Fruit fly (Drosophila melanogaster) whole organism, embryonic: ENCODE results near the gene mus101.

Source experiments
- Adf1 ChIP-seq: fragments of 200-800 bp; sonication (Bioruptor generic); IDR thresholded peaks from 2 replicates; pipeline ENCODE4 v1.3.6; 2022; ENCODE audit warnings: missing biosample characterization, missing genetic modification characterization
- Bdp1 ChIP-seq: fragments of 200-800 bp; sonication (Bioruptor generic); optimal IDR thresholded peaks from 3 replicates; lab custom pipeline; 2016; ENCODE audit warnings: missing biosample characterization, missing genetic modification characterization
- Bgb ChIP-seq: fragments of 200-800 bp; sonication (Bioruptor generic); IDR thresholded peaks from 2 replicates; pipeline ENCODE4 v1.3.6; 2022; ENCODE audit warnings: missing biosample characterization, missing genetic modification characterization; ENCODE audit not compliant: partially characterized antibody
- Bteb2 ChIP-seq: fragments of 200-800 bp; sonication (Bioruptor generic); optimal IDR thresholded peaks from 2 replicates; lab custom pipeline; 2016; ENCODE audit warnings: missing biosample characterization, missing genetic modification characterization
- CG10979 ChIP-seq: fragments of 200-800 bp; sonication (Bioruptor generic); optimal IDR thresholded peaks from 2 replicates; lab custom pipeline; 2018; ENCODE audit warnings: missing biosample characterization, mild to moderate bottlenecking, missing genetic modification characterization, moderate library complexity
- CG11723 ChIP-seq: fragments of 200-800 bp; sonication (Bioruptor generic); optimal IDR thresholded peaks from 2 replicates; lab custom pipeline; 2017; ENCODE audit warnings: missing biosample characterization, mild to moderate bottlenecking, missing genetic modification characterization
- CG12299 ChIP-seq: fragments of 200-800 bp; sonication (Bioruptor generic); optimal IDR thresholded peaks from 2 replicates; lab custom pipeline; 2018; ENCODE audit warnings: missing biosample characterization, mild to moderate bottlenecking, missing genetic modification characterization
- CG1233 ChIP-seq: fragments of 200-800 bp; sonication (Bioruptor generic); optimal IDR thresholded peaks from 4 replicates; lab custom pipeline; 2018; ENCODE audit warnings: missing biosample characterization, mild to moderate bottlenecking, missing genetic modification characterization
- CG13894 ChIP-seq: fragments of 200-800 bp; sonication (Bioruptor generic); optimal IDR thresholded peaks from 3 replicates; lab custom pipeline; 2018; ENCODE audit warnings: missing biosample characterization, mild to moderate bottlenecking, missing genetic modification characterization, moderate library complexity
- CG15514 ChIP-seq: fragments of 200-800 bp; sonication (Bioruptor generic); optimal IDR thresholded peaks from 3 replicates; lab custom pipeline; 2017; ENCODE audit warnings: missing biosample characterization, missing genetic modification characterization, mild to moderate bottlenecking, moderate library complexity, missing genetic modification reagents
- CG2875 ChIP-seq: fragments of 200-800 bp; sonication (Bioruptor generic); optimal IDR thresholded peaks from 2 replicates; lab custom pipeline; 2017; ENCODE audit warnings: missing biosample characterization, mild to moderate bottlenecking, missing genetic modification characterization, missing genetic modification reagents
- CG30403 ChIP-seq: fragments of 200-800 bp; sonication (Bioruptor generic); optimal IDR thresholded peaks from 3 replicates; lab custom pipeline; 2016; ENCODE audit warnings: missing biosample characterization, missing genetic modification characterization
- CG31365 ChIP-seq: fragments of 200-800 bp; sonication (Bioruptor generic); optimal IDR thresholded peaks from 2 replicates; lab custom pipeline; 2018; ENCODE audit warnings: missing biosample characterization, mild to moderate bottlenecking, missing genetic modification characterization
- CG4424 ChIP-seq: fragments of 200-800 bp; sonication (Bioruptor generic); optimal IDR thresholded peaks from 3 replicates; lab custom pipeline; 2016; ENCODE audit warnings: missing biosample characterization, missing genetic modification characterization
- CG4707 ChIP-seq: fragments of 200-800 bp; sonication (Bioruptor generic); optimal IDR thresholded peaks from 2 replicates; lab custom pipeline; 2018; ENCODE audit warnings: missing biosample characterization, mild to moderate bottlenecking, missing genetic modification characterization, moderate library complexity
- CG4730 ChIP-seq: fragments of 200-800 bp; sonication (Bioruptor generic); IDR thresholded peaks from 2 replicates; pipeline ENCODE4 v1.3.6; 2022; ENCODE audit warnings: missing biosample characterization, missing genetic modification characterization
- CG6175 ChIP-seq: fragments of 200-800 bp; sonication (Bioruptor generic); IDR thresholded peaks from 3 replicates; pipeline ENCODE4 v1.3.6; 2022; ENCODE audit warnings: missing biosample characterization, missing genetic modification characterization
- CG6791 ChIP-seq: fragments of 200-800 bp; sonication (Bioruptor generic); IDR thresholded peaks from 3 replicates; pipeline ENCODE4 v1.3.6; 2022; ENCODE audit warnings: missing biosample characterization, missing genetic modification characterization; ENCODE audit not compliant: partially characterized antibody
- CG9437 ChIP-seq: fragments of 200-800 bp; sonication (Bioruptor generic); optimal IDR thresholded peaks from 2 replicates; lab custom pipeline; 2018; ENCODE audit warnings: missing biosample characterization, mild to moderate bottlenecking, missing genetic modification characterization
- CkIIα-i1 ChIP-seq: fragments of 200-800 bp; sonication (Bioruptor generic); IDR thresholded peaks from 2 replicates; pipeline ENCODE4 v1.3.6; 2022; ENCODE audit warnings: missing biosample characterization, missing genetic modification characterization
- CrebB ChIP-seq: fragments of 200-800 bp; sonication (Bioruptor generic); optimal IDR thresholded peaks from 3 replicates; lab custom pipeline; 2018; ENCODE audit warnings: missing biosample characterization, mild to moderate bottlenecking, missing genetic modification characterization
- Doc2 ChIP-seq: fragments of 200-800 bp; sonication (Bioruptor generic); IDR thresholded peaks from 2 replicates; pipeline ENCODE4 v1.3.6; 2022; ENCODE audit warnings: missing biosample characterization, missing genetic modification characterization
- Eip74EF ChIP-seq, 2 experiments: fragments of 200-800 bp in 1 of 2; fragments of >200 bp in 1 of 2; sonication (Bioruptor generic) in 1 of 2; optimal IDR thresholded peaks; 2 replicates each; lab custom pipeline; 2017 to 2019; ENCODE audit warnings: missing biosample characterization in 2 of 2, missing genetic modification characterization in 2 of 2, mild to moderate bottlenecking in 1 of 2, moderate library complexity in 1 of 2
- HLH4C ChIP-seq: fragments of 200-800 bp; sonication (Bioruptor generic); IDR thresholded peaks from 3 replicates; pipeline ENCODE4 v1.3.6; 2022; ENCODE audit warnings: missing biosample characterization, missing genetic modification characterization; ENCODE audit not compliant: partially characterized antibody
- Hmr ChIP-seq: fragments of 200-800 bp; sonication (Bioruptor generic); optimal IDR thresholded peaks from 3 replicates; lab custom pipeline; 2017; ENCODE audit warnings: mild to moderate bottlenecking, missing biosample characterization, missing genetic modification reagents, missing genetic modification characterization
- Hr78 ChIP-seq, 2 experiments: fragments of 200-800 bp in 1 of 2; fragments of >200 bp in 1 of 2; sonication (Bioruptor generic) in 1 of 2; optimal IDR thresholded peaks; 2 replicates each; lab custom pipeline; 2017 to 2019; ENCODE audit warnings: missing biosample characterization in 2 of 2, missing genetic modification characterization in 2 of 2, mild to moderate bottlenecking in 1 of 2, moderate library complexity in 1 of 2
- Nf-YB ChIP-seq: fragments of 200-800 bp; sonication (Bioruptor generic); optimal IDR thresholded peaks from 3 replicates; lab custom pipeline; 2019; ENCODE audit warnings: missing biosample characterization, mild to moderate bottlenecking, missing genetic modification characterization, moderate library complexity
- Xrp1 ChIP-seq: fragments of 200-800 bp; sonication (Bioruptor generic); IDR thresholded peaks from 2 replicates; pipeline ENCODE4 v1.3.6; 2022; ENCODE audit warnings: missing biosample characterization, missing genetic modification characterization
- YL-1 ChIP-seq: fragments of 200-800 bp; sonication (Bioruptor generic); optimal IDR thresholded peaks from 3 replicates; lab custom pipeline; 2017; ENCODE audit warnings: missing biosample characterization, mild to moderate bottlenecking, missing genetic modification characterization
- ase ChIP-seq: fragments of 200-800 bp; sonication (Bioruptor generic); IDR thresholded peaks from 3 replicates; pipeline ENCODE4 v1.3.6; 2022; ENCODE audit warnings: missing biosample characterization, missing genetic modification characterization
- bbx ChIP-seq: fragments of 200-800 bp; sonication (Bioruptor generic); IDR thresholded peaks from 2 replicates; pipeline ENCODE4 v1.3.6; 2022; ENCODE audit warnings: missing biosample characterization, missing genetic modification characterization; ENCODE audit not compliant: partially characterized antibody
- bcd ChIP-seq: fragments of 200-800 bp; sonication (Bioruptor generic); optimal IDR thresholded peaks from 2 replicates; lab custom pipeline; 2017; ENCODE audit warnings: missing biosample characterization, mild to moderate bottlenecking, missing genetic modification characterization
- bigmax ChIP-seq: fragments of 200-800 bp; sonication (Bioruptor generic); optimal IDR thresholded peaks from 2 replicates; lab custom pipeline; 2018; ENCODE audit warnings: missing biosample characterization, mild to moderate bottlenecking, missing genetic modification characterization
- chinmo ChIP-seq: fragments of 200-800 bp; sonication (Bioruptor generic); IDR thresholded peaks from 4 replicates; pipeline ENCODE4 v1.3.6; 2022; ENCODE audit warnings: missing biosample characterization, missing genetic modification characterization; ENCODE audit not compliant: partially characterized antibody
- ci ChIP-seq: fragments of 200-800 bp; sonication (Bioruptor generic); IDR thresholded peaks from 3 replicates; pipeline ENCODE4 v1.3.6; 2022; ENCODE audit warnings: missing biosample characterization, missing genetic modification characterization
- cwo ChIP-seq: fragments of 200-800 bp; sonication (Bioruptor generic); optimal IDR thresholded peaks from 3 replicates; lab custom pipeline; 2017; ENCODE audit warnings: missing biosample characterization, missing genetic modification characterization, mild to moderate bottlenecking, moderate library complexity, missing genetic modification reagents
- dan ChIP-seq: fragments of 200-800 bp; sonication (Bioruptor generic); IDR thresholded peaks from 2 replicates; pipeline ENCODE4 v1.3.6; 2022; ENCODE audit warnings: missing biosample characterization, missing genetic modification characterization
- en ChIP-seq: fragments of 200-800 bp; sonication (Bioruptor generic); optimal IDR thresholded peaks from 2 replicates; lab custom pipeline; 2016; ENCODE audit warnings: missing biosample characterization, missing genetic modification characterization
- ewg ChIP-seq: fragments of 200-800 bp; sonication (Bioruptor generic); optimal IDR thresholded peaks from 3 replicates; lab custom pipeline; 2017; ENCODE audit warnings: mild to moderate bottlenecking, missing biosample characterization, missing genetic modification reagents, missing genetic modification characterization
- hbn ChIP-seq: fragments of 200-800 bp; sonication (Bioruptor generic); IDR thresholded peaks from 2 replicates; pipeline ENCODE4 v1.3.6; 2022; ENCODE audit warnings: missing biosample characterization, missing genetic modification characterization; ENCODE audit not compliant: partially characterized antibody
- jigr1 ChIP-seq: fragments of 200-800 bp; sonication (Bioruptor generic); IDR thresholded peaks from 3 replicates; pipeline ENCODE4 v1.3.6; 2022; ENCODE audit warnings: missing biosample characterization, missing genetic modification characterization
- knrl ChIP-seq: fragments of 200-800 bp; sonication (Bioruptor generic); IDR thresholded peaks from 3 replicates; pipeline ENCODE4 v1.3.6; 2022; ENCODE audit warnings: missing biosample characterization, missing genetic modification characterization; ENCODE audit not compliant: partially characterized antibody
- lilli ChIP-seq: fragments of 200-800 bp; sonication (Bioruptor generic); optimal IDR thresholded peaks from 3 replicates; lab custom pipeline; 2016; ENCODE audit warnings: missing biosample characterization, missing genetic modification characterization
- mld ChIP-seq: fragments of 200-800 bp; sonication (Bioruptor generic); IDR thresholded peaks from 3 replicates; pipeline ENCODE4 v1.3.6; 2022; ENCODE audit warnings: missing biosample characterization, missing genetic modification characterization; ENCODE audit not compliant: partially characterized antibody
- sima ChIP-seq: fragments of 200-800 bp; sonication (Bioruptor generic); optimal IDR thresholded peaks from 2 replicates; lab custom pipeline; 2016; ENCODE audit warnings: missing biosample characterization, missing genetic modification characterization
- tin ChIP-seq: fragments of 200-800 bp; sonication (Bioruptor generic); optimal IDR thresholded peaks from 3 replicates; lab custom pipeline; 2016; ENCODE audit warnings: missing biosample characterization, missing genetic modification characterization
- wek ChIP-seq: fragments of 200-800 bp; sonication (Bioruptor generic); optimal IDR thresholded peaks from 3 replicates; lab custom pipeline; 2018; ENCODE audit warnings: missing biosample characterization, mild to moderate bottlenecking, missing genetic modification characterization, moderate library complexity
- zen ChIP-seq: fragments of 200-800 bp; sonication (Bioruptor generic); optimal IDR thresholded peaks from 3 replicates; lab custom pipeline; 2018; ENCODE audit warnings: missing biosample characterization, mild to moderate bottlenecking, missing genetic modification characterization, moderate library complexity

The mus101 gene

DNA sequence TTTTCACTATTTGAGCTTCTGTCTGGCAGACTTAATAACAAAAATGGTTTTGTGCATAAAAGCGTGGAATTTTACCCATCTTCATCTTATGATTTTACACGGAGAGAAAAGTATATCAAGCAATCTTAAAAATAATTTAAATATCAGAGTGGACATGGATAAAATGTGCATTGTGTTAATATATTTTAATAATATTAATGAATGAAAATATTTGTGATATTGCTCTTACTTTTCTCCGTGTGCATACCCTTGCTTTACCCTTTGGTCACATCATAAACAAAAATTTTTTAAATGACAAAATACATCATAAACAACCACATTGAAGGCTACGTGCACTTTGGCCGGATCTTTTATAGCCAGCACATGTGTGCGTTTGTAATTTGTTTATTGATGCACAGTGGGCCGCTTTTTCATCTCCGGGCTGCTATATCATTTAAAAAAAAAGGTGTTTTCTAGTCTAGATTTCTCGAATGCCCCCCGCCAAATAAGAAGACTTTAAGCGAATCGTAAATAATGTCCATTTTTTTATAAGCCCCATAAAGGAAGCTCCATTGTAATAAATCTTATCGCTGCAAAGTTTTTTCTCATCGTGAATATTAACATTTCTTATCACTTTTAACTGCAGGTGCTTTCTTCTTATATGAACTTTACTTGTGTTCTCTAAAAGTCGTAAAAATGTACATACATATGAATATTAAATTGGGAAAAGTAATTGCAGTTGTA is 42.5 kb downstream of the mus101 start (continued):
- no peak for TF ChIP-seq dan (GFP tag; lab: Robert Waterston, UW)
- peak; percentile 57 for TF ChIP-seq Xrp1 (GFP tag; lab: Robert Waterston, UW)
- TF ChIP-seq CG2875 (GFP tag; lab: Kevin White, UChicago) = peak; percentile 44
- no peak for TF ChIP-seq YL-1 (GFP tag; lab: Kevin White, UChicago)
- TF ChIP-seq CG4424 (GFP tag; lab: Kevin White, UChicago) = peak; percentile 65
- no peak for TF ChIP-seq CkIIα-i1 (GFP tag; lab: Robert Waterston, UW)
- TF ChIP-seq lilli (GFP tag; lab: Kevin White, UChicago) = no peak
- no peak for TF ChIP-seq Bgb
- TF ChIP-seq CG11723 = no peak
- peak; percentile 75 for TF ChIP-seq ci (GFP tag; lab: Robert Waterston, UW)
- TF ChIP-seq Bdp1 (GFP tag; lab: Kevin White, UChicago) = no peak
- peak; percentile 13 for TF ChIP-seq bcd (GFP tag; lab: Kevin White, UChicago)
- no peak for TF ChIP-seq Eip74EF (GFP tag; optimal IDR thresholded peaks at IDR 0.05; lab: Kevin White, UChicago)
- TF ChIP-seq bigmax (GFP tag; lab: Kevin White, UChicago) = no peak
- TF ChIP-seq CG31365 (tag; lab: Kevin White, UChicago) = no peak
- peak; percentile 53 for TF ChIP-seq CG10979
- TF ChIP-seq CG12299 (tag; lab: Kevin White, UChicago) = no peak
- TF ChIP-seq CG6175 (GFP tag; lab: Robert Waterston, UW) = no peak
- TF ChIP-seq CG9437 (GFP tag; lab: Kevin White, UChicago) = peak; percentile 39
- TF ChIP-seq CG30403 (GFP tag; lab: Kevin White, UChicago) = peak; percentile 40
- TF ChIP-seq CG4707 (GFP tag; lab: Kevin White, UChicago) = peak; percentile 37
- TF ChIP-seq zen (tag; lab: Kevin White, UChicago) = no peak
- no peak for TF ChIP-seq hbn (GFP tag; lab: Robert Waterston, UW)
- no peak for TF ChIP-seq cwo (GFP tag; lab: Kevin White, UChicago)
- no peak for TF ChIP-seq CG4730
- TF ChIP-seq tin (GFP tag; lab: Kevin White, UChicago) = peak; percentile 4
- no peak for TF ChIP-seq sima
- TF ChIP-seq mld (GFP tag; lab: Robert Waterston, UW) = no peak
- TF ChIP-seq CrebB (tag; lab: Kevin White, UChicago) = no peak
- TF ChIP-seq CG1233 (GFP tag; lab: Kevin White, UChicago) = peak; percentile 27
- no peak for TF ChIP-seq Nf-YB (GFP tag; lab: Kevin White, UChicago)
- TF ChIP-seq Doc2 = no peak
- TF ChIP-seq Bteb2 (GFP tag; lab: Kevin White, UChicago) = no peak
- TF ChIP-seq CG15514 (GFP tag; lab: Kevin White, UChicago) = no peak
- no peak for TF ChIP-seq bbx (GFP tag; lab: Robert Waterston, UW)
- no peak for TF ChIP-seq en (GFP tag; lab: Kevin White, UChicago)
- no peak for TF ChIP-seq jigr1 (GFP tag; lab: Robert Waterston, UW)
- TF ChIP-seq ase (GFP tag; lab: Robert Waterston, UW) = peak; percentile 33; the same call in 1 of the 3 replicates
- TF ChIP-seq Adf1 (GFP tag; lab: Robert Waterston, UW) = no peak
- TF ChIP-seq HLH4C (GFP tag; lab: Robert Waterston, UW) = 0 out of 3 replicates have a peak, but pooled peaks have one; percentile 12
- peak; percentile 2 for TF ChIP-seq ewg
- no peak for TF ChIP-seq CG13894 (tag; lab: Kevin White, UChicago)
- no peak for TF ChIP-seq wek
- peak; percentile 35 for TF ChIP-seq Hmr (GFP tag; lab: Kevin White, UChicago)
- no peak for TF ChIP-seq CG6791
- TF ChIP-seq Hr78 (GFP tag; optimal IDR thresholded peaks at IDR 0.05; lab: Kevin White, UChicago) = peak in 1 of 2 experiments; percentile 8
- no peak for TF ChIP-seq chinmo (GFP tag; lab: Robert Waterston, UW)
- TF ChIP-seq knrl (GFP tag; lab: Robert Waterston, UW) = no peak
